Worm (Caenorhabditis elegans) whole organism, L4 larva: ENCODE data around the gene B0034.2.
A peak's percentile ranks its signal among the peaks of the same experiment; 100 is the strongest.

ENCODE experiments used
- D1046.2 ChIP-seq: fragments of 200-800 bp; sonication (Bioruptor generic); IDR thresholded peaks from 2 replicates; pipeline ENCODE4 v1.3.6; 2022; ENCODE audit warnings: missing genetic modification characterization, missing compliant biosample characterization
- R02D3.7 ChIP-seq: fragments of 150-350 bp; sonication (generic microtip); optimal IDR thresholded peaks from 3 replicates; lab custom pipeline; 2014; ENCODE audit warnings: missing biosample characterization, missing genetic modification characterization
- T20F7.1 ChIP-seq: fragments of 200-800 bp; sonication (Bioruptor generic); optimal IDR thresholded peaks from 2 replicates; lab custom pipeline; 2018; ENCODE audit warnings: mild to moderate bottlenecking, missing genetic modification characterization, missing compliant biosample characterization
- T26A8.4 ChIP-seq: fragments of 200-800 bp; sonication (Bioruptor generic); IDR thresholded peaks from 2 replicates; pipeline ENCODE4 v1.3.6; 2022; ENCODE audit warnings: missing genetic modification characterization, missing compliant biosample characterization
- Y48G9A.11 ChIP-seq: fragments of 200-800 bp; sonication (Bioruptor generic); IDR thresholded peaks from 2 replicates; pipeline ENCODE4 v1.3.6; 2022; ENCODE audit warnings: missing genetic modification reagents, missing genetic modification characterization, missing compliant biosample characterization
- Y5F2A.4 ChIP-seq: fragments of 200-800 bp; sonication (Bioruptor generic); optimal IDR thresholded peaks from 2 replicates; lab custom pipeline; 2018; ENCODE audit warnings: mild to moderate bottlenecking, missing genetic modification characterization, missing compliant biosample characterization
- ZK337.2 ChIP-seq: fragments of 200-800 bp; sonication (Bioruptor generic); IDR thresholded peaks from 2 replicates; pipeline ENCODE4 v1.3.6; 2022; ENCODE audit warnings: missing genetic modification reagents, missing genetic modification characterization, missing compliant biosample characterization
- ZK546.5 ChIP-seq, 2 experiments: sonication (generic microtip); optimal IDR thresholded peaks; 2 replicates each; lab custom pipeline; 2017; ENCODE audit warnings: missing biosample characterization in 2 of 2, missing genetic modification characterization in 2 of 2
- ama-1 ChIP-seq: fragments of 150-350 bp; optimal IDR thresholded peaks from 2 replicates; lab custom pipeline; 2014; ENCODE audit warnings: inconsistent platforms, mixed read lengths
- ceh-32 ChIP-seq: sonication (generic microtip); optimal IDR thresholded peaks from 2 replicates; lab custom pipeline; 2016; ENCODE audit warnings: mild to moderate bottlenecking, missing genetic modification characterization, missing compliant biosample characterization; ENCODE audit not compliant: poor library complexity
- ceh-44 ChIP-seq: fragments of 200-800 bp; sonication (Bioruptor generic); IDR thresholded peaks from 2 replicates; pipeline ENCODE4 v1.3.6; 2022; ENCODE audit warnings: missing genetic modification reagents, missing genetic modification characterization, missing compliant biosample characterization
- ceh-62 ChIP-seq: sonication (generic microtip); optimal IDR thresholded peaks from 2 replicates; lab custom pipeline; 2017; ENCODE audit warnings: missing biosample characterization, missing genetic modification characterization
- ces-1 ChIP-seq: fragments of 150-350 bp; sonication (generic microtip); optimal IDR thresholded peaks from 4 replicates; lab custom pipeline; 2014; ENCODE audit warnings: missing biosample characterization, missing genetic modification reagents, missing genetic modification characterization
- daf-16 ChIP-seq, 3 experiments: sonication (generic microtip); optimal IDR thresholded peaks; 2 replicates each; lab custom pipeline; 2016 to 2017; ENCODE audit warnings: missing genetic modification characterization in 3 of 3, missing genetic modification reagents in 3 of 3, mild to moderate bottlenecking in 2 of 3, missing compliant biosample characterization in 2 of 3, missing biosample characterization in 1 of 3, moderate library complexity in 1 of 3
- dpl-1 ChIP-seq: fragments of 150-350 bp; optimal IDR thresholded peaks from 2 replicates; lab custom pipeline; 2014; ENCODE audit warnings: missing biosample characterization, missing genetic modification reagents, missing genetic modification characterization
- duxl-1 ChIP-seq: sonication (generic microtip); optimal IDR thresholded peaks from 2 replicates; lab custom pipeline; 2016; ENCODE audit warnings: mild to moderate bottlenecking, missing genetic modification characterization, moderate library complexity, missing compliant biosample characterization; ENCODE audit not compliant: poor library complexity
- dve-1 ChIP-seq: sonication (generic microtip); optimal IDR thresholded peaks from 2 replicates; lab custom pipeline; 2017; ENCODE audit warnings: antibody characterized with exemption, mild to moderate bottlenecking, missing genetic modification characterization, missing compliant biosample characterization; ENCODE audit not compliant: insufficient read depth
- egl-27 ChIP-seq: sonication (generic microtip); optimal IDR thresholded peaks from 3 replicates; lab custom pipeline; 2017; ENCODE audit warnings: missing biosample characterization, missing genetic modification reagents, missing genetic modification characterization
- fkh-10 ChIP-seq: fragments of 150-350 bp; optimal IDR thresholded peaks from 2 replicates; lab custom pipeline; 2014; ENCODE audit warnings: missing biosample characterization, missing genetic modification reagents, missing genetic modification characterization
- hif-1 ChIP-seq, 2 experiments: sonication (generic microtip); optimal IDR thresholded peaks; 2 replicates each; lab custom pipeline; 2016 to 2017; ENCODE audit warnings: missing compliant biosample characterization in 2 of 2, missing genetic modification characterization in 2 of 2, missing genetic modification reagents in 2 of 2, missing genotype in 2 of 2, mild to moderate bottlenecking in 1 of 2
- hmg-1.1 ChIP-seq: fragments of 200-800 bp; sonication (Bioruptor generic); IDR thresholded peaks from 2 replicates; pipeline ENCODE4 v1.3.6; 2022; ENCODE audit warnings: missing genetic modification reagents, missing genetic modification characterization, missing compliant biosample characterization
- lim-7 ChIP-seq: fragments of 200-800 bp; sonication (Bioruptor generic); IDR thresholded peaks from 2 replicates; pipeline ENCODE4 v1.3.6; 2022; ENCODE audit warnings: missing genetic modification characterization, missing compliant biosample characterization
- lin-29 ChIP-seq: fragments of 200-800 bp; sonication (Bioruptor generic); IDR thresholded peaks from 2 replicates; pipeline ENCODE4 v1.3.6; 2022; ENCODE audit warnings: missing genetic modification reagents, missing genetic modification characterization, missing compliant biosample characterization
- lin-38 ChIP-seq: fragments of 200-800 bp; sonication (Bioruptor generic); IDR thresholded peaks from 2 replicates; pipeline ENCODE4 v1.3.6; 2022; ENCODE audit warnings: missing genetic modification reagents, missing genetic modification characterization, missing compliant biosample characterization
- lin-39 ChIP-seq: fragments of 150-350 bp; optimal IDR thresholded peaks from 2 replicates; lab custom pipeline; 2014; ENCODE audit warnings: missing biosample characterization, missing genetic modification reagents, missing genetic modification characterization
- lsy-2 ChIP-seq, 2 experiments: fragments of 150-350 bp in 1 of 2; sonication (generic microtip) in 1 of 2; optimal IDR thresholded peaks; 2 replicates each; lab custom pipeline; 2014 to 2017; ENCODE audit warnings: missing biosample characterization in 2 of 2, missing genetic modification characterization in 2 of 2
- mep-1 ChIP-seq: fragments of 150-350 bp; sonication (generic microtip); optimal IDR thresholded peaks from 3 replicates; lab custom pipeline; 2014; ENCODE audit warnings: missing biosample characterization, missing genetic modification characterization
- mes-2 ChIP-seq: sonication (generic microtip); optimal IDR thresholded peaks from 2 replicates; lab custom pipeline; 2016; ENCODE audit warnings: missing genotype, mild to moderate bottlenecking, missing genetic modification characterization, missing compliant biosample characterization; ENCODE audit not compliant: poor library complexity, severe bottlenecking
- nhr-42 ChIP-seq: fragments of 200-800 bp; sonication (Bioruptor generic); IDR thresholded peaks from 2 replicates; pipeline ENCODE4 v1.3.6; 2022; ENCODE audit warnings: missing genetic modification characterization, missing compliant biosample characterization
- pqm-1 ChIP-seq: sonication (generic microtip); optimal IDR thresholded peaks from 2 replicates; lab custom pipeline; 2017; ENCODE audit warnings: missing biosample characterization, missing genetic modification characterization
- saeg-2 ChIP-seq: fragments of 200-800 bp; sonication (Bioruptor generic); IDR thresholded peaks from 2 replicates; pipeline ENCODE4 v1.3.6; 2022; ENCODE audit warnings: missing genetic modification reagents, missing genetic modification characterization, missing compliant biosample characterization
- snpc-4 ChIP-seq: fragments of 150-350 bp; optimal IDR thresholded peaks from 2 replicates; lab custom pipeline; 2014; ENCODE audit warnings: missing biosample characterization, missing genetic modification characterization
- unc-62 ChIP-seq, 3 experiments: fragments of 150-350 bp in 1 of 3; sonication (generic microtip); optimal IDR thresholded peaks in 2 of 3; peaks in 1 of 3; 1 replicate in 1 of 3; 2 replicates in 2 of 3; lab custom pipeline; 2014 to 2017; ENCODE audit warnings: missing biosample characterization in 3 of 3, missing genetic modification characterization in 3 of 3, missing genetic modification reagents in 3 of 3, missing genotype in 1 of 3
- vab-7 ChIP-seq: fragments of 200-800 bp; sonication (Bioruptor generic); IDR thresholded peaks from 2 replicates; pipeline ENCODE4 v1.3.6; 2022; ENCODE audit warnings: missing genetic modification reagents, missing genetic modification characterization, missing compliant biosample characterization
- zfp-2 ChIP-seq: sonication (generic microtip); optimal IDR thresholded peaks from 2 replicates; lab custom pipeline; 2016; ENCODE audit warnings: mild to moderate bottlenecking, missing genetic modification characterization, missing compliant biosample characterization

The B0034.2 gene

DNA sequence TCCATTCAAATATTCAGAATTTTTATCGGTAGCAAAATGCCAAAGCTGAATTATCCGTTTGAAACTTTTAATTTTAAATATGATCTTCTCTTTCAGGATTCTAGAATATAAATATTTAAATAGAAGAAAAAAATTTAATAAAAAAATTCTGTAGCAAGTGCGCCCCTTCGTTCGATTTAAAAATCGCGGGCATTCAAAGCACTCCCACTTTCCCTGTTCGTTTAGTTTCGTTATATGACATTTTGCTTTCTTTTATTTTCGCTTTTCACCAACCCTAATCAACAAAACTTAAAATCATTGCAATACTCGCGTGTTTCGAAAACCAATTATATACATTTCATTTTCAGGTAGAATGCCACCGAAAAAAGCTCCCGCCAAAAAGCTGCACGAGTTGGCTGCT lies 22.5 kb downstream of the B0034.2 start, which contains the start of gene vrk-1:
vrk-1 (plus strand) TSS at position 348 of the 400 bp plus-strand sequence.
- no peak for TF ChIP-seq vab-7 (GFP tag; lab: Robert Waterston, UW)
- no peak for TF ChIP-seq lin-39 (tag; lab: Kevin White, UChicago)
- TF ChIP-seq lin-38 (GFP tag; lab: Robert Waterston, UW) = peak; percentile 47
- TF ChIP-seq saeg-2 (GFP tag; lab: Robert Waterston, UW) = no peak
- TF ChIP-seq T26A8.4 (GFP tag; lab: Robert Waterston, UW) = no peak
- no peak for TF ChIP-seq fkh-10 (GFP tag; lab: Kevin White, UChicago)
- TF ChIP-seq ZK546.5 (tag; optimal IDR thresholded peaks at IDR 0.05; lab: Kevin White, UChicago) = no peak
- no peak for TF ChIP-seq daf-16 (GFP tag; optimal IDR thresholded peaks at IDR 0.05; lab: Kevin White, UChicago)
- TF ChIP-seq daf-16 (tag; optimal IDR thresholded peaks at IDR 0.05; lab: Kevin White, UChicago) = no peak
- no peak for TF ChIP-seq D1046.2 (GFP tag; lab: Robert Waterston, UW)
- no peak for TF ChIP-seq ama-1
- no peak for TF ChIP-seq lim-7 (GFP tag; lab: Robert Waterston, UW)
- TF ChIP-seq nhr-42 (GFP tag; lab: Robert Waterston, UW) = no peak
- TF ChIP-seq ces-1 (GFP tag; lab: Kevin White, UChicago) = no peak
- TF ChIP-seq ceh-62 = no peak
- peak in 1 of 2 experiments; percentile 25 for TF ChIP-seq lsy-2 (tag; optimal IDR thresholded peaks at IDR 0.05; lab: Kevin White, UChicago)
- TF ChIP-seq ceh-32 (tag; lab: Kevin White, UChicago) = no peak
- peak; percentile 48 for TF ChIP-seq dpl-1
- TF ChIP-seq ceh-44 = no peak
- TF ChIP-seq ZK337.2 (GFP tag; lab: Robert Waterston, UW) = no peak
- no peak for TF ChIP-seq zfp-2 (tag; lab: Kevin White, UChicago)
- peak; percentile 24 for TF ChIP-seq mes-2 (tag; lab: Kevin White, UChicago)

DNA sequence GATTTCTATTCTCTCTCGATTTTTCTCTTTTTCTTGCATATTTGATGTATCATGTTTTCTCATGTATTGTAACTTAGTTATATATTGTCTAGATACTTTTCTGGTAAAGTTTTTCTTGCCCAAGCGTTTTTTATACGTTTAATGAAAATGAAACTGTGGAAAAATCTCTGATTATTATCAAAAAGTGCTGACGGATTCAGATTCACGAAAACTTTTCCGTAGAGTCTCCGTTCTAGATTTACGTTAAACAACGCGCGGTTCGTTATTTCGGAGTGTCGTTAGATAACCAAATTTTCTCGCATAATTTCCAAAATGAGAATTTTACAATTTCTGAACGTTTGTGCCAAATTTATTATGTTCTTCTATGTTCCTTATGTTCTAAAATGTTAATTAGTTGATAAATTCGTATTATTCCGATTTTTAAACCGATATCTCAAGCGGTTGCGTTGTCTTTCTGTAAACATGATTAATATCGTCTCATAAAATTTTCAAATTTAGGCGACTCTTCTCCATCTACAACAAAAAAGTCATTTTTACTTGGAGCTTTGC lies 25.9 kb downstream of the B0034.2 start, which contains the start of gene ptp-2:
ptp-2 (plus strand) TSS at position 499 of the 549 bp plus-strand sequence.
- TF ChIP-seq mes-2 (tag; lab: Kevin White, UChicago) (peak; percentile 65), zfp-2 (tag; lab: Kevin White, UChicago) (no peak), egl-27 (tag; lab: Kevin White, UChicago) (no peak), lin-29 (GFP tag; lab: Robert Waterston, UW) (no peak), snpc-4 (tag; lab: Kevin White, UChicago) (no peak), hif-1 (tag; optimal IDR thresholded peaks at IDR 0.05; lab: Kevin White, UChicago) (peak in 1 of 2 experiments; percentile 27), lin-38 (GFP tag; lab: Robert Waterston, UW) (peak; percentile 45; the same call in 1 of the 2 replicates), dve-1 (tag; lab: Kevin White, UChicago) (peak; percentile 11), Y5F2A.4 (GFP tag; lab: Kevin White, UChicago) (no peak), lsy-2 (tag; optimal IDR thresholded peaks at IDR 0.05; lab: Kevin White, UChicago) (peak in 1 of 2 experiments; percentile 64), T20F7.1 (GFP tag; lab: Kevin White, UChicago) (peak; percentile 96), hmg-1.1 (no peak), pqm-1 (tag; lab: Kevin White, UChicago) (no peak), unc-62 (GFP tag; optimal IDR thresholded peaks at IDR 0.05 in 1 of 2; lab: Kevin White, UChicago) (peak in 1 of 2 experiments; percentile 70), unc-62 (tag; optimal IDR thresholded peaks at IDR 0.05; lab: Kevin White, UChicago) (no peak), ama-1 (peak; percentile 5), duxl-1 (no peak), R02D3.7 (peak; percentile 25), ceh-44 (no peak), mep-1 (peak; percentile 61), Y48G9A.11 (GFP tag; lab: Robert Waterston, UW) (peak; percentile 93), daf-16 (GFP tag; optimal IDR thresholded peaks at IDR 0.05; lab: Kevin White, UChicago) (no peak), daf-16 (tag; optimal IDR thresholded peaks at IDR 0.05; lab: Kevin White, UChicago) (peak; percentile 1)
